Worm (Caenorhabditis elegans) whole organism, dauer: ENCODE data around the gene K04C2.3.

Source experiments
- unc-62 ChIP-seq: sonication (generic microtip); optimal IDR thresholded peaks from 2 replicates; lab custom pipeline; 2017; ENCODE audit warnings: missing biosample characterization, missing genetic modification reagents, missing genetic modification characterization

The K04C2.3 gene

DNA sequence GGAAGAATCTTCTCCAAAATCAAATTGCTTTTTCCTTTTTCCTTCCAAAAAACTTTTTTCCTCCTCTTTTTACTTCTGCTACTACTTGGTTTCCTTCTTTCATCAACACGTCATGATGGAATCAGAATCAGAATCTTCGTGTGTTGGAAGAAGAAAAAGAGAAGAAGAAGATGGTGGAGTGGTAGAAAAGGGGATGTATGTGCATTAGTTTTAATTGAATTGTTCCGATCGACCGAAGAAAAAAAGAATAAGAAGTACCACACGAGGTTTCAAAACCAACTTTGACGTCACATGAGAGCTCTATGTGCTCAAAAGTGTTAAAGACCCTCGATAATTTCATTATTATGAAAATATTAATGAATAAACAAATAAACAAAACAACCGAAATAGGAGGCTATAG lies 42.0 kb downstream of the K04C2.3 start:
- TF ChIP-seq unc-62 (GFP tag; lab: Kevin White, UChicago) = no peak
